Fruit fly (Drosophila melanogaster) whole organism, embryonic: ENCODE measurements around the gene KP78b.

Source experiments
- CG10565 ChIP-seq: fragments of 200-800 bp; sonication (Bioruptor generic); optimal IDR thresholded peaks from 3 replicates; lab custom pipeline; 2016; ENCODE audit warnings: missing biosample characterization, mild to moderate bottlenecking, missing genetic modification characterization
- CG10979 ChIP-seq: fragments of 200-800 bp; sonication (Bioruptor generic); optimal IDR thresholded peaks from 2 replicates; lab custom pipeline; 2018; ENCODE audit warnings: missing biosample characterization, mild to moderate bottlenecking, missing genetic modification characterization, moderate library complexity
- CG12236 ChIP-seq: fragments of 200-800 bp; sonication (Bioruptor generic); optimal IDR thresholded peaks from 2 replicates; lab custom pipeline; 2016; ENCODE audit warnings: missing biosample characterization, missing genetic modification characterization
- CG16863 ChIP-seq: fragments of 200-800 bp; sonication (Bioruptor generic); optimal IDR thresholded peaks from 3 replicates; lab custom pipeline; 2016; ENCODE audit warnings: missing biosample characterization, missing genetic modification characterization
- CG17186 ChIP-seq: fragments of 200-800 bp; sonication (Bioruptor generic); optimal IDR thresholded peaks from 3 replicates; lab custom pipeline; 2017; ENCODE audit warnings: missing biosample characterization, missing genetic modification reagents, missing genetic modification characterization
- CG2889 ChIP-seq: fragments of 200-800 bp; sonication (Bioruptor generic); IDR thresholded peaks from 3 replicates; pipeline ENCODE4 v1.3.6; 2022; ENCODE audit warnings: missing biosample characterization, missing genetic modification characterization
- CG8765 ChIP-seq: fragments of 200-800 bp; sonication (Bioruptor generic); IDR thresholded peaks from 2 replicates; pipeline ENCODE4 v1.3.6; 2022; ENCODE audit warnings: missing biosample characterization, missing genetic modification characterization
- E2f2 ChIP-seq: fragments of 200-800 bp; sonication (Bioruptor generic); IDR thresholded peaks from 2 replicates; pipeline ENCODE4 v1.3.6; 2022; ENCODE audit warnings: missing biosample characterization, missing genetic modification characterization
- Gsc ChIP-seq: fragments of 200-800 bp; sonication (Bioruptor generic); IDR thresholded peaks from 2 replicates; pipeline ENCODE4 v1.3.6; 2022; ENCODE audit warnings: missing biosample characterization, missing genetic modification characterization
- PHDP ChIP-seq: fragments of 200-800 bp; sonication (Bioruptor generic); optimal IDR thresholded peaks from 3 replicates; lab custom pipeline; 2018; ENCODE audit warnings: missing biosample characterization, mild to moderate bottlenecking, missing genetic modification characterization, moderate library complexity
- Ravus ChIP-seq: fragments of 200-800 bp; sonication (Bioruptor generic); IDR thresholded peaks from 2 replicates; pipeline ENCODE4 v1.3.6; 2022; ENCODE audit warnings: missing biosample characterization, missing genetic modification characterization
- ftz-f1 ChIP-seq: fragments of 200-800 bp; sonication (Bioruptor generic); optimal IDR thresholded peaks from 2 replicates; lab custom pipeline; 2016; ENCODE audit warnings: missing biosample characterization, missing genetic modification characterization
- sug ChIP-seq: fragments of 200-800 bp; optimal IDR thresholded peaks from 2 replicates; lab custom pipeline; 2019; ENCODE audit warnings: missing biosample characterization, mild to moderate bottlenecking, missing genetic modification characterization, moderate library complexity

DNA sequence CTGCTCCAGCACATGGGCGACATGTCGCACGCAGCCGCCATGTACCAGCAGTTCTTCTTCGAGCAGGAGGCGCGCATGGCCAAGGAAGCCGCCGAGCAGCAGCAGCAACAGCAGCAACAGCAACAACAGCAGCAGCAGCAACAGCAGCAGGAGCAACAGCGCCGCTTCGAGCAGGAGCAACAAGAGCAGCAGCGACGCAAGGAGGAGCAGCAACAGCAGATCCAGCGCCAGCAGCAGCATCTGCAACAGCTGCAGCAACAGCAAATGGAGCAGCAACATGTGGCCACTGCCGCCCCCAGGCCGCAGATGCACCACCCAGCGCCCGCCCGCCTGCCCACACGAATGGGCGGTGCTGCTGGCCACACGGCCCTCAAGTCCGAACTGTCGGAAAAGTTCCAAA, 22.2 kb upstream of the KP78b start:
- TF ChIP-seq CG2889 (GFP tag; lab: Robert Waterston, UW): no peak
- TF ChIP-seq CG10979 (tag; lab: Kevin White, UChicago): no peak
- TF ChIP-seq CG8765 (GFP tag; lab: Robert Waterston, UW): no peak
- no peak for TF ChIP-seq CG16863 (GFP tag; lab: Kevin White, UChicago)
- no peak for TF ChIP-seq Gsc (GFP tag; lab: Robert Waterston, UW)
- TF ChIP-seq sug (tag; lab: Kevin White, UChicago): no peak
- no peak for TF ChIP-seq E2f2 (GFP tag; lab: Robert Waterston, UW)
- no peak for TF ChIP-seq CG17186
- TF ChIP-seq CG12236: no peak
- no peak for TF ChIP-seq ftz-f1 (GFP tag; lab: Kevin White, UChicago)
- TF ChIP-seq PHDP (tag; lab: Kevin White, UChicago): no peak
- TF ChIP-seq Ravus (GFP tag; lab: Robert Waterston, UW): no peak
- no peak for TF ChIP-seq CG10565 (GFP tag; lab: Kevin White, UChicago)
